Fruit fly (Drosophila melanogaster): ENCODE data around the gene tHMG2.

The tHMG2 gene

dm6 chr3R:22447195-22447873, 45.4 kb upstream of the tHMG2 start, which contains the start of gene CG34288 (continued):
- no peak for TF ChIP-seq kay (GFP tag; optimal IDR thresholded peaks at IDR 0.05)
- TF ChIP-seq chinmo (GFP tag; IDR thresholded peaks at IDR 0.05; ENCODE audit: partially characterized antibody) = no peak
- TF ChIP-seq zfh1 (GFP tag; IDR thresholded peaks at IDR 0.05) = peak; percentile 34; the same call in 2 of the 3 replicates
- no peak for TF ChIP-seq insv (GFP tag; optimal IDR thresholded peaks at IDR 0.05)
- no peak for TF ChIP-seq Lim3 (GFP tag; IDR thresholded peaks at IDR 0.05)
- TF ChIP-seq CG14441 (GFP tag; IDR thresholded peaks at IDR 0.05) = peak; percentile 55
- TF ChIP-seq wek (GFP tag; optimal IDR thresholded peaks at IDR 0.05) = no peak
- no peak for TF ChIP-seq scrt (GFP tag; optimal IDR thresholded peaks at IDR 0.05)
- peak; percentile 73 for TF ChIP-seq ken (GFP tag; IDR thresholded peaks at IDR 0.05)
- no peak for TF ChIP-seq CG14965 (GFP tag; optimal IDR thresholded peaks at IDR 0.05; ENCODE audit: borderline replicate concordance)
- peak; percentile 29; the same call in 1 of the 2 replicates for TF ChIP-seq cas (GFP tag; IDR thresholded peaks at IDR 0.05)
- TF ChIP-seq CG5953 (GFP tag; IDR thresholded peaks at IDR 0.05) = no peak
- no peak for TF ChIP-seq Trl (optimal IDR thresholded peaks at IDR 0.05)
- TF ChIP-seq Trl (GFP tag; optimal IDR thresholded peaks at IDR 0.05) = peak; percentile 6
- no peak for TF ChIP-seq yki (optimal IDR thresholded peaks at IDR 0.05)
- TF ChIP-seq CG3847 (GFP tag; IDR thresholded peaks at IDR 0.05) = no peak; the same call in 1 of the 2 replicates
- peak; percentile 68 for TF ChIP-seq Ptx1 (GFP tag; IDR thresholded peaks at IDR 0.05)
- no peak for TF ChIP-seq CG17802 (tag; optimal IDR thresholded peaks at IDR 0.05)
- TF ChIP-seq BEAF-32 (GFP tag; optimal IDR thresholded peaks at IDR 0.05) = no peak
- TF ChIP-seq CG17186 (GFP tag; optimal IDR thresholded peaks at IDR 0.05) = no peak
- TF ChIP-seq toy (GFP tag; IDR thresholded peaks at IDR 0.05) = 0 out of 2 replicates have a peak, but pooled peaks have one; percentile 5
- no peak for TF ChIP-seq BtbVII (GFP tag; optimal IDR thresholded peaks at IDR 0.05)
- TF ChIP-seq salm (tag; optimal IDR thresholded peaks at IDR 0.05) = no peak
- no peak; the same call in 2 of the 3 replicates for TF ChIP-seq B-H1 (GFP tag; IDR thresholded peaks at IDR 0.05)
- peak; percentile 46 for TF ChIP-seq jumu (GFP tag; optimal IDR thresholded peaks at IDR 0.05)
- TF ChIP-seq eve (GFP tag; optimal IDR thresholded peaks at IDR 0.05) = no peak
- no peak for TF ChIP-seq Eip74EF (GFP tag; optimal IDR thresholded peaks at IDR 0.05)
- TF ChIP-seq Ada2b (GFP tag; IDR thresholded peaks at IDR 0.05) = 0 out of 2 replicates have a peak, but pooled peaks have one; percentile 4
- peak; percentile 4 for TF ChIP-seq maf-S (GFP tag; optimal IDR thresholded peaks at IDR 0.05)
- no peak for TF ChIP-seq CG33213 (GFP tag; optimal IDR thresholded peaks at IDR 0.05)
- TF ChIP-seq CG2202 (tag; optimal IDR thresholded peaks at IDR 0.05) = no peak
- no peak for TF ChIP-seq CG2875 (GFP tag; optimal IDR thresholded peaks at IDR 0.05)
- no peak for TF ChIP-seq CG6854 (GFP tag; optimal IDR thresholded peaks at IDR 0.05)
- no peak for TF ChIP-seq gfzf (GFP tag; optimal IDR thresholded peaks at IDR 0.05)
- TF ChIP-seq esg (GFP tag; conservative IDR thresholded peaks at IDR 0.05) = no peak
- TF ChIP-seq TFAM (GFP tag; optimal IDR thresholded peaks at IDR 0.05) = no peak
- TF ChIP-seq CG15269 (tag; optimal IDR thresholded peaks at IDR 0.05) = peak; percentile 39
- TF ChIP-seq zf30C (GFP tag; optimal IDR thresholded peaks at IDR 0.05) = no peak
- TF ChIP-seq CG10543 (GFP tag; optimal IDR thresholded peaks at IDR 0.05) = peak; percentile 37
- TF ChIP-seq Fer2 (tag; optimal IDR thresholded peaks at IDR 0.05) = no peak
- TF ChIP-seq nerfin-2 (GFP tag; IDR thresholded peaks at IDR 0.05; ENCODE audit: partially characterized antibody) = peak; percentile 51; the same call in 1 of the 2 replicates
- TF ChIP-seq CG31388 (GFP tag; optimal IDR thresholded peaks at IDR 0.05) = no peak
- TF ChIP-seq CG9876 (GFP tag; optimal IDR thresholded peaks at IDR 0.05) = no peak
- TF ChIP-seq CG10209 (GFP tag; optimal IDR thresholded peaks at IDR 0.05) = no peak
- TF ChIP-seq C15 (GFP tag; IDR thresholded peaks at IDR 0.05) = peak; percentile 9; the same call in 1 of the 3 replicates
- no peak for TF ChIP-seq CG15601 (tag; optimal IDR thresholded peaks at IDR 0.05)
- TF ChIP-seq CG30020 (tag; optimal IDR thresholded peaks at IDR 0.05) = no peak
- TF ChIP-seq vfl (GFP tag; optimal IDR thresholded peaks at IDR 0.05) = no peak
- TF ChIP-seq CG34224 (GFP tag; IDR thresholded peaks at IDR 0.05; ENCODE audit: partially characterized antibody) = no peak
- TF ChIP-seq Chrac-16 (GFP tag; optimal IDR thresholded peaks at IDR 0.05) = no peak
